Worm (Caenorhabditis elegans) whole organism, dauer: ENCODE results near the gene Y70G10A.3.

Experiments
- unc-62 ChIP-seq: sonication (generic microtip); optimal IDR thresholded peaks from 2 replicates; lab custom pipeline; 2017; ENCODE audit warnings: missing biosample characterization, missing genetic modification reagents, missing genetic modification characterization

Gene Y70G10A.3

DNA sequence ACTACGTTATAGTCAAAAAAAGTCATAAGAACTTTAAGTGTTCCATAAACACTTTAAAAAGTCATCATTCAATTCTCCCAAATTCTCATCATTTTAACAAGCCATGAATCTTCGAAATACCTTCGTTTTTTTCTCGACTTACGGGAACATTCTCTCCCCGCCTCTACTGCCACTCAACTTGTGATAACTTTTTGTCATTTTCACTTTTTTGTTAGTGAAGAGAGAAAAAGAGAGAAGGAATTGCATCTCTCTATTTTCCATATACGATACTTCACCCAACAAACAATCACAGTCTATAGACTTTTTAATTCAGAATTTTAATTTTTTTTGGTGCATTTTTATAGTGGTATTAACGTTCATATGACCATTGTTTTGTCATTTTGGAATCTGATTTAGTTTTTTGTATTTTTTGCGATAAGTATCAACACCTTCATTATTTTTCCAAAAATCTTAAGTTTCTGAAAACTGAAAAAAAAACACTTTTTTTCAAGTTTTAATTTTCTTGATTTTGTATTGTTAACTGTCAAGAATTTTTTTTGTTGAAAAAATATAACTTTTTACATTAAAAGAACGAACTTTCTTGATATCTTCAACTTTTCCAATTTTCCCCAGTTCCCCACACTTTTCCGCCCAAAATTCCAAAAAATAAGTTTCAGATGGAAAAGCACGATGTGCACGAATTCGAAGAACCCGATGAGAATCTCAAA is at the start of gene Y70G10A.3:
Gene Y70G10A.3, plus strand, starts transcription at position 657 of the 707 bp plus-strand sequence.
- no peak for TF ChIP-seq unc-62

DNA sequence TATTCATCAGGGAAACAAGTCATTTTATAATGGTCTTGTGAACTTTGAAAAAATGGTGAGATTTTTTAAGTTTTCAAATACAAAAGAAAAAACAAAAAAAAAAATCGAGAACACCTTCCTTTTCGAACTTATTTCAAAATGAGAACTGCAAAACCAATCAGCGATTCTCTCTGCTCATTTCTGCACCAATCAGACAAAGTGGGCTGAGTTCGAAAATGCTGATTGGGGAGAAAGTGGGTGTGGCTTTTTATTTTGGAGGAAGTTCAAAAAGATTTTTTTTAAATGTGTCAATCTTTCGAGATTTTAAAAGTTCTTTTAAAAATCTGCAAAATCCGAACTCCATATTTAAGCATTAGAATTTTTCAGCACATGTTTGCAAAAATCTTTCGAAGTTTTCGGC is 44.3 kb upstream of the Y70G10A.3 start:
- no peak for TF ChIP-seq unc-62

DNA sequence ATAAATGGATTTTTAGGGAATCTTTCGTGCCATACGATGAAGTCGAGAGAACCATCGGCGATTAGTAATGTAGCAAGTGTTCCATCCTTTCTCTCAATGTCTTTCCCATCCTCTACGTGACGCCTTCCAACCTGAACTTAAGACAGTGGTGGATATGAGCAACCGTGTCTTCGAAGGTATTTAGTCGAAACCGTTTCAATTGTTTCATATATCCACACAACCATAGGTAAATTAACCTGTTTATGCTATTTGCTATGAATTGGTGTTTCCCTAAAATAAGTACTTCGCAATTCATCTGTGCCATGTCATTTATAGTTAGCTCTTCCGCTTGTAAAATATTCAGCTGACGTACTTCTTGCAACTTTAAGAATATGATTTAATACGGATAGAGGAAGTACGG is 43.0 kb upstream of the Y70G10A.3 start:
- no peak for TF ChIP-seq unc-62

DNA sequence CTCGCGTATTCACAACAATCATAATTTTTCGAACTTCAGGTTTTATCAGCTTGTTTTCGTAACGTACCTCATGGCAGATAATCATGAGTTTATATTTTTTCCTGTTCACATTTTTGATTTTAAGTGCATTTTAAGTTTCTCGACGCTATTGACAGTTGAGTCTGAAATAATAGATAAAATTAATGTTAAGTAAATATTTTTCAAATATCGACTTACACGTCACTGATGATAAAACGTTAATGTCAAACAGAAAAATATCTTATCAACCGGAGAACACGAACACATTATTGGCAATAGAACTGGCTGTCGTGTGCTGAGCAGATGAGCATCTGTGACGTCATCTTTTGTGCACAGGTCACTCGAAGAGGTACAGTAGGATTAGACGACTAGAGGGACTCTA is 42.1 kb upstream of the Y70G10A.3 start:
- no peak for TF ChIP-seq unc-62

DNA sequence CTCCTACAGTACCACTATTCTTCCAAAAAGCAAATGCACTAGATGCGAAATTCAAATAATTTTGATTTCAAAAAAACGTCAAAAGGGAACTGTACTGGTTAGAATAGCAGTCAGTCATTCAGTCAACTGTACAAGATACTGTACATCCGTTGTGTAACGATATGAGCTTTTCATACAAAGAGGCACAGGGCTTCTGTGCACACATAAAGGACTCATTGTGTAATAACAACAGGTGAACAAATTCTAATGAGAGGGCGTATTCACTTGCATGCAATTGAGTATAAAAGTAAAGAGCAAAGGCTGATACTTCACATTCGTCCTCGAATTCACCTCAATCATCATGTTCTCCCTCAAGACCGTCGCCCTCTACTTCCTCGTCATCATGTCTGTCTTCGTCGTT is 41.5 kb upstream of the Y70G10A.3 start, which contains the start of gene dod-6:
Gene dod-6, plus strand, starts transcription at position 301 of the 400 bp plus-strand sequence.
- no peak for TF ChIP-seq unc-62

DNA sequence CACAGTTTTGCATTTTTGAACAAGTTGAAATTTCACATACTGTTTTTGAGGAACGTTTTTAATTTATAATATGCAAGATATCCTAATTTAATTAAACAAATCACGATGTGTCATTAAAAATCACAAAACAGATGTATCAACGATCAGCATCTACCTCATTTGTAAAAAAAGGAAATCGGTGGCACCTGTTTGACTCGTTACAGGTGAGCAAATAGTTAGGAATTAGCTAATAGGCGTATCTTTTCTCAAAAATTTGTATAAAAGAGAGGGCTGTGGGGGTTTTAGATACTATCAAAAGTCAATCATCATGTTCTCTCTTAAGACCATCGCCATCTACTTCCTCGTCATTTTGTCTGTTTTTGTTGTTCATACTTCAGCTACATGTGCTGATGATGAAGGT is 39.9 kb upstream of the Y70G10A.3 start, which contains the start of gene T20G5.8:
Gene T20G5.8, plus strand, starts transcription at position 301 of the 400 bp plus-strand sequence.
- TF ChIP-seq unc-62: no peak

DNA sequence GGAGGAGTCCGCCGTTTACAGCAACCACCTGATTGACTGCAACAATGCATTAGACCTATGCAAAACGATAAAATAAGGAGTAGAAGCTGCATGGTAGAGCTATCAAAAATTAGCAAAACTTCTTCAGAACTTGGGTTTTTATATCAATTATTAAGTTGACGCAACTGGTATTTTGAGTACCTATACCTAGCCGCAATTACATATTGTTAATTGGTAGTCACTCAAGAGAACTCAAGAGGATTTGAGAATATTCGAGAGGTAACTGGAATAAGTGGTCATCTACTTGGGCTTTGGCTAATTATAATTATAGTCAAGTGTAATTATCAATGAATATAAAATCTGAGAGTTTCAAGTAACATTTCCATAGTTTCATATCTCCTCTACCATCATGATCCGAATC is 37.7 kb upstream of the Y70G10A.3 start, which contains the start of the genes T20G5.13 and T20G5.12:
Gene T20G5.13, minus strand, starts transcription at position 101 of the 400 bp plus-strand sequence.
Gene T20G5.12, plus strand, starts transcription at position 370 of the 400 bp plus-strand sequence.
- no peak for TF ChIP-seq unc-62

DNA sequence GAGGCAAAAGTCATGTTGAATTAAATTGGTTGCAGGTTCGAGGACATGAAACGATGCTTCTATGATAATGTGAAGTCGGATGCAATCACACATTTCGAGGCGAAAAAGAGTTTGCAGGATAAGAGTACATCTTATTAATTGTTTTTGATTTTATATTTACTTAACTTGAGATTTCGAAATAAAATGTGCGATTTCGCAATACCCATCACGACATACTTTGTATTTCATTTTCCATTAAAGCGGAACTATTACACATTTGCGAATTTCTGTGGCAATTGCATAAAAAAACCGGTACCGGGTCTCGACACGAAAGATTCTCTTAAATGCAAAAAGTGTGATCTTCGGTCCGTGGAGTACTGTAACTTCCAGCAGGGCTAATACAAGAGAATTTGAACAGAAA is 36.5 kb upstream of the Y70G10A.3 start:
- TF ChIP-seq unc-62: no peak

DNA sequence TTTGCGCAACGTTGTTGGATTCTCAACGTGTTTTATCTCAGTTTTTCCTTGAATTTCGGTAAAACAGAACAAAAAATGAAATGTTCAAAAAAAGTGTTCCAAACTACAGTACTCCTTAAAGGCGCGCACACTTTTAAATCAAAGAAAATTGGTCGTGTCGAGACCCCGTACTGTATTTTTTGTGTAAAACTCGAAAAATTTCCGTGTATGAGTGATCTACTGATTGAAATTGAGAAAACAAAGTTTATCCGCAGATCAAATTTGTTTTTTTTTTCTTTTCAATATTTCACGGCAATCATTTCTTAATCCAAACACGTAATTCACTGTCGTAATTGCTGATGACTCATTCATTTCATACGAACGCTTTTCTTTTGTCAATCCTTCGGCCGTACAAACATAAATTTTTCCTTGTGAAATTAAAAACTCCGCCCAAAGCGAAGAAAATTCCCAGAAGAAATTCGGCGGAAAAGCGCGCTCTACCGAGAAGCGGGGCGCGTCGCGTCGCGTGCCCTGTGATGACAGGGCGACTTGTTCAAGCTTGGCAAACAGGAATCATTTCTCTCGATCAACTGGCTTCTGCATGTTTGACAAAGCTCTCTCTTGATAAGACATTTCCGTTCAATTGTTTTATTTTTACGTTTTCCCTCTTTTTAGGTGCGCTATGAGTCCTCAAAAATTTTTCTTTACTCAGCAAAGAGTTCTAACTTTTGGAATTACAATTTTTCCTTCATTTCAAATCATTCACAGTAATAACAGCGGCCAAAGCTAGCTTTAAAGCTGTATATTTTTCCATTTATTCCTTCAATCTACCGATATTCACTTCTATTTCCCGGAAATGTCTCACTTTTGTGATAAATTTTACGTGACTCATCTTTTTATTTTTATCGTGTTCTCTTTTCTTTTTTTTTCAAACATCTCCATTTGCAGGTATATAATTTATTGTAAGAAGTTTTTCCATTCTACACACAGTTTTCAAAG is 35.7 kb upstream of the Y70G10A.3 start, which contains the start of gene chc-1:
Gene chc-1, plus strand, starts transcription at position 928 of the 978 bp plus-strand sequence.
- TF ChIP-seq unc-62: no peak

DNA sequence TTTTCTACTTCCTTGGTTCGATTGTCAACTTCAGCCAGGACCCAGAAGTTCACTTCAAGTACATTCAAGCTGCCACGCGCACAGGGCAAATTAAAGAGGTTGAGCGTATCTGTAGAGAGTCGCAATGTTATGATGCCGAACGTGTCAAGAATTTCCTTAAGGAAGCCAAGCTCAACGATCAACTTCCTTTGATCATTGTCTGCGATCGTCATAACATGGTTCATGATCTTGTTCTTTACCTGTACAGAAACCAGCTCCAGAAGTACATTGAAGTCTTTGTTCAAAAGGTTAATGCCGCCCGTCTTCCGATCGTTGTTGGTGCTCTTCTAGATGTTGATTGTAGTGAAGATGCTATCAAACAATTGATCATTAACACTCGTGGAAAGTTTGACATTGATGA is 32.6 kb upstream of the Y70G10A.3 start:
- TF ChIP-seq unc-62: no peak

DNA sequence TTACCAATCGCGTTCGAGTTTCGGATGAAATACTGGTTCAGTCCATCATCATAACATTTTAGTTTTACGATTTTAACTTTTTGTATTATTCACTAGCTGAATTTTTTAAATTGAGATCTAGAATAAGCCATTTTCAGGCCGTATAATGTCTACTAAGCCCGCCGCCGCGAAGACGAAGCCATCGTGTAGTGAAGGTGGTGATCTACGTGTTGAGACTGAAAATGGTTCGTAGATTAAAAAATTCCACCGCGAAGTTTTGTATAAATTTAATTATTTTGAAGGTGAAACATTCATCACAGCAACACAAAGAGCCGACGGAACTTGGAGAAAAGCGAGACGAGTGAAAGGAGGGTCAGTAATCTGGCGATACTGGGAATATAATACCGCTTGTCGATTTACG is 29.2 kb upstream of the Y70G10A.3 start, which contains the start of gene T20G5.9:
Gene T20G5.9, plus strand, starts transcription at position 138 of the 400 bp plus-strand sequence.
- TF ChIP-seq unc-62: no peak

DNA sequence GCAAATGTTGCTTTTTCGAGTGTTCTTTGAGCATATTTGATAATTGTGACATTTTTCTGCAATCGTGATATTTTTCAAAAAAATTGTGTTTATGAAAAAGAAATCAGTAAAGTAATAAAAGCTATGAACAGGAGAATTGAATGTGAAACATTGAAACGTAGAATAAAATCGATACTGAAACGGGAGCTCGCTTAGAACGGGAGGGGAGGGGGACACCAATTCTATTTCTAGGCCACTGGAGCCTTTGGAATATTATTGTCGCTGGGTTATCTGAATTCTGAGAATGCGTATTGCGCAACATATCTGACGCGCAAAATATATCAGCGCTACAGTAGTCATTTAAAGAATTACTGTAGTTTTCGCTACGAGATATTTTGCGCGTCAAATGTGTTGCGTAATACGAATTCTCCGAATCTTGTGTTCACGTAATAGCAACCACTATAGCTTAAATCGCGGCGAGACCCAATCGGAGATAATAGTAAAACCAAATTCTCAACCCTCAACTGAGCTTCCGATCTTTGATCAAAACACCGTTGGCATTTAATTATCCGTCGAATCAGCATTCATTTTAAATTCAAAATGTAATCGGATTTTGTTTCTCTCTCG is 26.9 kb upstream of the Y70G10A.3 start, which contains the start of the genes blos-1 and best-18:
Gene blos-1, minus strand, starts transcription at position 58 of the 606 bp plus-strand sequence.
Gene best-18, plus strand, starts transcription at position 508 of the 606 bp plus-strand sequence.
- TF ChIP-seq unc-62: no peak

DNA sequence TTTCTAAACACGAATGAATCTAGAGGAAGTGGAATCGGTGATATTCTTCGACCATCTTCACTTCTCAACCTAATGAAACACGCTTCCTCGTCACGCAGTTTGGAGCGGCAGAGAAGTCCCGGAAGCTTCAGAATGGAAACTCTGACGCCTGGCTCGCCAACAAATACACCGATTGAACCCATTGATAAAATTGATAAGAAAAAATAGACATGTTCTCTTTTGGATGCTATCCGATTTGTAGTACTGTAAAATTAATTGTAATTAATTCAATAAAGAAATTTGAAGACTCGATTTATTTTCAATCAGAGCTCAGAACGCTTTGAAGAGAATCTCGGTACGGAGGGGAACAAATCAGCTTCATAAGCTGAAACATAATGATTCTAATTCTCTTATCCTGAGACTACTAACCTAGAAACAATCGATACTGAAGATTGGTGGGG is 24.3 kb upstream of the Y70G10A.3 start:
- no peak for TF ChIP-seq unc-62

DNA sequence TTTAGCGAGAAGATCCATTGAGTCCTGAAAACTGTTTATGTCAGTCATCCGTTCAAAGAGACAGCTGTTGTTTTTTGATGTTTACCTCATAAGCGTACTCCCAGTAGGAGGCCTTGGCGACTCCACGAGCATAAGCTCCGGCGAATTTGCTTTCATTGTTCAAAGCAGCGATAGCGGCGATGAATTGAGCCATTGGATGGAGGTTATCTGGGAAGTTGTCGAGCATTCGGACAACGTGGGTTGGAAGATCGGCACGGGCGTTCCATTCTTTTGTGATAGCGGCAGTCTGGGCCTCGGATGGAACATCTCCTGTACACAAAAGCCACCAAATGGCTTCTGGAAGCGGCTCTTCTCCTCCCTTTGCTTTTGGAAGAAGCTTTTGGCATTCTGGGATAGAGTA is 23.0 kb upstream of the Y70G10A.3 start:
- no peak for TF ChIP-seq unc-62

DNA sequence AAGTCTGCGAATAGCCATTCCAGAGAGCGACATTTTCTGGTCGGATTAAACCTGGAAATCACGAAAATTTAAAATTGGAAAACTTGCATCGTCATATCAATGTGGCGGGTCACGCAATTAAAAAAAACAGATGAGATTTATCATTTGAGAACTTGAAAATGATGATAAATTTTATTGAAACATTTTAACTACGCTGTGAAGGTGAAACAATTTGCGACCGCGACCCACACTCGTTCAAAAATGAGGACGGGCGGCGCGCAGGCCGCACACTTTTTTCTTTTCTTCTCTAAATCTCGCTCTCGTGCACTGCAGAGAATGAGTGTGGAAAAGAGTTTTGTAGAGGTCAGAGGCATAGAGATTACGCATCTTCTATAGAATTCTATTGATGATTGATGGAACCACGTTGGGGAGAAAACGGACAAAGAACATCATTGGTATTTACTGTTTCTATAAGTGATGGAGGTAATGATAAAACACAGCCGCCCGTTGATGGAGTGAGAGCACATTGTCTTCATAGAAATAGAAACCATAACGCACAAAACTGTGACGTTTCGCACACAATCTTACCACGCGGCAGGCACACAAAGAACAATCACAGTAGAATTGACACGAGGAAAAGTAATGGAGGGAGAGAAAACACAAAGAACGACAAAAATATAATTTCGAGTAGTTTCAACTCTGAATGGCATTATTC is 22.2 kb upstream of the Y70G10A.3 start, which contains the start of gene cts-1:
Gene cts-1, minus strand, starts transcription at position 51 of the 694 bp plus-strand sequence.
- no peak for TF ChIP-seq unc-62

DNA sequence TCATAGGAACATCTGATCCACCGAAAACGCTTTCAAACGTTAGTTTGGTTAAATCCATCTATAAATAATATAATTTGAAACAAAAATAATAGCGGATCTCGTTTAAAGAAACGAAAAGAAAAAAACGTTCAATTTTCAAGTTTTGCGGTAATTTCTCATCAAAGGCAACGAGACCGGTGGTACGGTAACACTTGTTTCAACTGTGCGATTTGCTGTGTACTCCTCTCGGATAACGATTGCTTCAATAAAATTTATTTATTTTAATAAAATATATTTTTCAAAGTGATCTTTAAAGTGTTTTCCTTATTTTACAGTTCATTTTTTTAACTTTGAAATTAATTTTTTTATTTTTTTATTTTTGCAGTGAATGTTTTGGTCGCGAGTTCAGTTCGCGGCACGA is 20.3 kb upstream of the Y70G10A.3 start, which contains the start of the genes rde-4 and cox-14:
Gene rde-4, minus strand, starts transcription at position 60 of the 400 bp plus-strand sequence.
Gene cox-14, plus strand, starts transcription at position 356 of the 400 bp plus-strand sequence.
- no peak for TF ChIP-seq unc-62
